Worm (Caenorhabditis elegans): ENCODE results near the gene C15F1.8.
A peak's percentile ranks its signal among the peaks of the same experiment; 100 is the strongest.

DNA sequence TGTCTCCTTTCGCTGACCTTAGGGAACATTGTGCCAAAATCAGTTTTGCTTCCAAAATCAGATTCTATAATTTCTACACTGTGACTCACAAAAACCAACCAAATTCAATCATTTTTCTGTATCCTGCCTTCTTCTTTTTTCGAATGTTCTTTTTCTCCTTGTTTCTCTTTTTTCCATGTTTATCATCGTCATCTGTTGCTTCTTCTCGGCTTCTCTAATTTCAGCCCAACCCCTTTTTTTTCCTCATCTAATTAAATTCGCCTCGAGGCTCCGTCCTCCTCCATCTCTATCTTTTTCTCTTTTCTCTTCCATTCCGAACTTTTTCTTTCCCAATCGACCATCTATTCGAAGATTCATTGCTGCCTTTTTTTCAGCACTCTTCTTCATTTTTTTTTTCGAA lies 17.0 kb upstream of the C15F1.8 start, which contains the start of gene unc-104:
- TF ChIP-seq nhr-237 (tag; optimal IDR thresholded peaks at IDR 0.05): no peak
- peak; percentile 34 for TF ChIP-seq fkh-10 (GFP tag; optimal IDR thresholded peaks at IDR 0.05)
- no peak for TF ChIP-seq unc-130 (GFP tag; optimal IDR thresholded peaks at IDR 0.05)
- TF ChIP-seq D1046.2 (GFP tag; IDR thresholded peaks at IDR 0.05): no peak
- peak in 1 of 2 experiments; percentile 32 for TF ChIP-seq lsy-2 (tag; optimal IDR thresholded peaks at IDR 0.05)
- TF ChIP-seq unc-62 (GFP tag; optimal IDR thresholded peaks at IDR 0.05 in 1 of 2): peak in 1 of 2 experiments; percentile 63
- TF ChIP-seq unc-62 (tag; optimal IDR thresholded peaks at IDR 0.05): no peak
- TF ChIP-seq nhr-11 (tag; optimal IDR thresholded peaks at IDR 0.05): no peak
- TF ChIP-seq snpc-1.2 (GFP tag; IDR thresholded peaks at IDR 0.05): no peak
- TF ChIP-seq nhr-25 (tag; optimal IDR thresholded peaks at IDR 0.05; ENCODE audit: borderline replicate concordance, insufficient read depth): no peak
- no peak for TF ChIP-seq nhr-41 (GFP tag; IDR thresholded peaks at IDR 0.05)
- no peak for TF ChIP-seq nhr-77 (tag; optimal IDR thresholded peaks at IDR 0.05)
- TF ChIP-seq mxl-2 (GFP tag; conservative IDR thresholded peaks at IDR 0.05): no peak
- peak; percentile 24 for TF ChIP-seq mep-1 (tag; optimal IDR thresholded peaks at IDR 0.05)
- no peak for TF ChIP-seq lin-38 (GFP tag; IDR thresholded peaks at IDR 0.05)
